Worm (Caenorhabditis elegans): ENCODE data around the gene F28C6.8.

The F28C6.8 gene

ce11 chrII:8561227-8561626, 45.4 kb upstream of the F28C6.8 start, which contains the start of gene iff-2 (continued):
- TF ChIP-seq pat-9 (tag; optimal IDR thresholded peaks at IDR 0.05) = peak; percentile 72
- TF ChIP-seq nhr-11 (tag; optimal IDR thresholded peaks at IDR 0.05) = peak; percentile 62
- peak; percentile 28 for TF ChIP-seq hlh-6 (tag; optimal IDR thresholded peaks at IDR 0.05)
- peak; percentile 86 for TF ChIP-seq unc-55 (GFP tag; optimal IDR thresholded peaks at IDR 0.05)
- TF ChIP-seq Y22D7AL.16 (tag; optimal IDR thresholded peaks at IDR 0.05) = no peak
- TF ChIP-seq ahr-1 (tag; optimal IDR thresholded peaks at IDR 0.05) = no peak
- peak; percentile 18 for TF ChIP-seq C38D4.7 (GFP tag; optimal IDR thresholded peaks at IDR 0.05)
- no peak for TF ChIP-seq elt-4 (tag; optimal IDR thresholded peaks at IDR 0.05)
- TF ChIP-seq fax-1 (tag; optimal IDR thresholded peaks at IDR 0.05) = no peak
- peak; percentile 70 for TF ChIP-seq madf-2 (tag; optimal IDR thresholded peaks at IDR 0.05)
- no peak for TF ChIP-seq hlh-15 (tag; optimal IDR thresholded peaks at IDR 0.05)
- TF ChIP-seq T23F11.4 (GFP tag; optimal IDR thresholded peaks at IDR 0.05) = peak; percentile 69
- peak; percentile 39; the same call in 1 of the 2 replicates for TF ChIP-seq sox-2 (GFP tag; IDR thresholded peaks at IDR 0.05)
- peak; percentile 56 for TF ChIP-seq ceh-6 (GFP tag; optimal IDR thresholded peaks at IDR 0.05)
- TF ChIP-seq pha-2 (tag; optimal IDR thresholded peaks at IDR 0.05) = peak; percentile 46
- TF ChIP-seq tbx-7 (tag; optimal IDR thresholded peaks at IDR 0.05) = peak; percentile 48
- peak; percentile 65 for TF ChIP-seq C08G9.2 (tag; optimal IDR thresholded peaks at IDR 0.05)
- TF ChIP-seq gmeb-2 (tag; optimal IDR thresholded peaks at IDR 0.05) = no peak
- no peak for TF ChIP-seq zip-5 (tag; optimal IDR thresholded peaks at IDR 0.05)
- no peak for TF ChIP-seq mec-3 (tag; optimal IDR thresholded peaks at IDR 0.05; ENCODE audit: borderline replicate concordance)
- TF ChIP-seq pha-4 (tag; optimal IDR thresholded peaks at IDR 0.05) = no peak
- peak; percentile 97 for TF ChIP-seq nfya-1 (tag; optimal IDR thresholded peaks at IDR 0.05)
- TF ChIP-seq ceh-14 (tag; optimal IDR thresholded peaks at IDR 0.05) = peak; percentile 83
- peak; percentile 37 for TF ChIP-seq ttx-3 (tag; optimal IDR thresholded peaks at IDR 0.05)
- TF ChIP-seq ceh-34 (tag; optimal IDR thresholded peaks at IDR 0.05) = peak; percentile 96

DNA sequence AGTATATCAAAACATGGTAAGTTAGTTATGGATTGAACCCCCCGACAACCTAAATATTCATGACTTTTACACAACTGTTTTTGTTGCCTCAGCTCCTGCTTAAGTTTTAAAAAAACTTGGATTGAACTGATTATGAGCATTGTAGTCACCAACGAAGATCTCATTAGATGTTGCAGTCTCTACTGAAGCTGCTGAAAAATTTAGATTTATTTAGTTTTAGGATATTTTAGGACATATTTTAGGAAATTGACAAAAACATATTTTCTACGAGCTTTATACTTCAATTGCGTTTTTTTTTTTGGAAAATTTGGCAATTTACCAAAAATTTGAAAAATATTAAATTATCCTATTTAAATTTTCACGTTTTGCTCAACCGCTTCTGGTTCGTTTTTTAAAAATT, 44.6 kb upstream of the F28C6.8 start, which contains the start of gene F54C9.14:
F54C9.14 (plus strand) TSS at position 301 of the 400 bp plus-strand sequence.
- TF ChIP-seq ets-4 (tag; optimal IDR thresholded peaks at IDR 0.05) (no peak), nhr-232 (tag; optimal IDR thresholded peaks at IDR 0.05) (no peak), T23F11.4 (GFP tag; optimal IDR thresholded peaks at IDR 0.05) (no peak), unc-55 (GFP tag; optimal IDR thresholded peaks at IDR 0.05) (no peak), hlh-15 (tag; optimal IDR thresholded peaks at IDR 0.05) (no peak), ceh-6 (GFP tag; optimal IDR thresholded peaks at IDR 0.05) (no peak), unc-42 (tag; optimal IDR thresholded peaks at IDR 0.05) (no peak), hlh-6 (tag; optimal IDR thresholded peaks at IDR 0.05) (no peak), madf-2 (tag; optimal IDR thresholded peaks at IDR 0.05) (no peak), ceh-30 (tag; optimal IDR thresholded peaks at IDR 0.05) (no peak), ztf-16 (tag; optimal IDR thresholded peaks at IDR 0.05) (no peak), K02D7.2 (tag; optimal IDR thresholded peaks at IDR 0.05) (no peak), odd-2 (tag; optimal IDR thresholded peaks at IDR 0.05) (no peak), sdc-2 (tag; optimal IDR thresholded peaks at IDR 0.05) (no peak), dmd-4 (tag; optimal IDR thresholded peaks at IDR 0.05; ENCODE audit: borderline replicate concordance) (no peak), fax-1 (tag; optimal IDR thresholded peaks at IDR 0.05) (no peak), unc-3 (GFP tag; conservative IDR thresholded peaks at IDR 0.05) (no peak), unc-3 (tag; optimal IDR thresholded peaks at IDR 0.05) (no peak)

- peak; percentile 3 for TF ChIP-seq elt-2 (tag; optimal IDR thresholded peaks at IDR 0.05)
- TF ChIP-seq odd-2 (tag; optimal IDR thresholded peaks at IDR 0.05) = no peak
These were observed 40.6 kb upstream of the F28C6.8 start, which contains the start of gene stc-1 for ce11 chrII:8566039-8566438. TSS of gene stc-1 (minus strand) at chrII:8566139.

ce11 chrII:8566806-8567266, 39.8 kb upstream of the F28C6.8 start, which contains the start of gene F54C9.3:
TSS of gene F54C9.3 (minus strand) at chrII:8566856.
- TF ChIP-seq pha-4 (tag; optimal IDR thresholded peaks at IDR 0.05) (no peak), dve-1 (tag; optimal IDR thresholded peaks at IDR 0.05) (peak; percentile 1), lin-11 (tag; optimal IDR thresholded peaks at IDR 0.05) (no peak), elt-2 (tag; optimal IDR thresholded peaks at IDR 0.05) (peak; percentile 74), unc-3 (GFP tag; conservative IDR thresholded peaks at IDR 0.05) (no peak), unc-3 (tag; optimal IDR thresholded peaks at IDR 0.05) (no peak), npax-4 (tag; optimal IDR thresholded peaks at IDR 0.05) (no peak)

Measured in whole organism, late embryonic.